Worm (Caenorhabditis elegans) whole organism, young adult: ENCODE results near the gene pap-2.

Experiments
- D2030.7 ChIP-seq: fragments of 200-800 bp; sonication (Bioruptor generic); IDR thresholded peaks from 2 replicates; pipeline ENCODE4 v1.3.6; 2022; ENCODE audit warnings: missing genetic modification reagents, missing genetic modification characterization, missing compliant biosample characterization
- F22D6.2 ChIP-seq: sonication (generic microtip); optimal IDR thresholded peaks from 2 replicates; lab custom pipeline; 2016; ENCODE audit warnings: mild to moderate bottlenecking, missing genetic modification characterization, missing compliant biosample characterization
- F33H1.4 ChIP-seq: fragments of 200-800 bp; sonication (Bioruptor generic); IDR thresholded peaks from 2 replicates; pipeline ENCODE4 v1.3.6; 2022; ENCODE audit warnings: missing genetic modification reagents, missing genetic modification characterization, missing compliant biosample characterization
- F52B5.7 ChIP-seq: sonication (generic microtip); optimal IDR thresholded peaks from 2 replicates; lab custom pipeline; 2016; ENCODE audit warnings: mild to moderate bottlenecking, missing genetic modification characterization, missing compliant biosample characterization
- Y53G8AR.9 ChIP-seq: fragments of 200-800 bp; sonication (Bioruptor generic); conservative IDR thresholded peaks from 2 replicates; pipeline ENCODE4 v1.3.6; 2022; ENCODE audit warnings: missing genetic modification reagents, missing genetic modification characterization, missing compliant biosample characterization
- ama-1 ChIP-seq, 3 experiments: fragments of 150-350 bp in 1 of 3; sonication (generic microtip) in 2 of 3; optimal IDR thresholded peaks; 2 replicates each; lab custom pipeline; 2014 to 2018; ENCODE audit warnings: missing biosample characterization in 2 of 3, missing genetic modification characterization in 2 of 3, missing genetic modification reagents in 2 of 3
- atf-7 ChIP-seq: sonication (generic microtip); optimal IDR thresholded peaks from 2 replicates; lab custom pipeline; 2017; ENCODE audit warnings: mild to moderate bottlenecking, missing genetic modification characterization, missing compliant biosample characterization
- attf-3 ChIP-seq: fragments of 200-800 bp; sonication (Bioruptor generic); conservative IDR thresholded peaks from 2 replicates; pipeline ENCODE4 v1.3.6; 2022; ENCODE audit warnings: missing genetic modification reagents, missing genetic modification characterization, missing compliant biosample characterization
- attf-5 ChIP-seq: fragments of 200-800 bp; sonication (Bioruptor generic); optimal IDR thresholded peaks from 2 replicates; lab custom pipeline; 2018; ENCODE audit warnings: mild to moderate bottlenecking, missing genetic modification characterization, missing compliant biosample characterization
- bed-2 ChIP-seq: fragments of 200-800 bp; sonication (Bioruptor generic); IDR thresholded peaks from 2 replicates; pipeline ENCODE4 v1.3.6; 2022; ENCODE audit warnings: missing genetic modification reagents, missing genetic modification characterization, missing compliant biosample characterization
- ccch-3 ChIP-seq: fragments of 200-800 bp; sonication (Bioruptor generic); optimal IDR thresholded peaks from 2 replicates; lab custom pipeline; 2018; ENCODE audit warnings: mild to moderate bottlenecking, missing genetic modification characterization, missing compliant biosample characterization
- cebp-1 ChIP-seq, 2 experiments: fragments of 200-800 bp in 1 of 2; sonication (Bioruptor generic) in 1 of 2; sonication (generic microtip) in 1 of 2; IDR thresholded peaks in 1 of 2; optimal IDR thresholded peaks in 1 of 2; 2 replicates each; pipeline versions ENCODE4 v1.3.6 to Lab custom; 2017 to 2022; ENCODE audit warnings: missing compliant biosample characterization in 2 of 2, missing genetic modification characterization in 2 of 2, mild to moderate bottlenecking in 1 of 2, missing genetic modification reagents in 1 of 2, moderate library complexity in 1 of 2
- chd-7 ChIP-seq: sonication (generic microtip); optimal IDR thresholded peaks from 2 replicates; lab custom pipeline; 2016; ENCODE audit warnings: mild to moderate bottlenecking, missing genetic modification characterization, moderate library complexity, missing compliant biosample characterization
- dox-1 ChIP-seq: fragments of 200-800 bp; sonication (Bioruptor generic); IDR thresholded peaks from 2 replicates; pipeline ENCODE4 v1.3.6; 2022; ENCODE audit warnings: missing genetic modification reagents, missing genetic modification characterization, missing compliant biosample characterization
- egl-44 ChIP-seq: fragments of 200-800 bp; sonication (Bioruptor generic); IDR thresholded peaks from 2 replicates; pipeline ENCODE4 v1.3.6; 2022; ENCODE audit warnings: missing genetic modification reagents, missing genetic modification characterization, missing compliant biosample characterization
- ets-4 ChIP-seq: fragments of 200-800 bp; sonication (Bioruptor generic); optimal IDR thresholded peaks from 2 replicates; lab custom pipeline; 2018; ENCODE audit warnings: mild to moderate bottlenecking, missing genetic modification characterization, missing compliant biosample characterization
- hlh-12 ChIP-seq: sonication (generic microtip); optimal IDR thresholded peaks from 2 replicates; lab custom pipeline; 2016; ENCODE audit warnings: missing genetic modification characterization, missing compliant biosample characterization
- hmg-1.2 ChIP-seq: fragments of 200-800 bp; sonication (Bioruptor generic); IDR thresholded peaks from 2 replicates; pipeline ENCODE4 v1.3.6; 2022; ENCODE audit warnings: missing genetic modification reagents, missing genetic modification characterization, missing compliant biosample characterization
- let-526 ChIP-seq: fragments of 200-800 bp; sonication (Bioruptor generic); IDR thresholded peaks from 2 replicates; pipeline ENCODE4 v1.3.6; 2022; ENCODE audit warnings: missing genetic modification reagents, missing genetic modification characterization, missing compliant biosample characterization
- let-607 ChIP-seq, 2 experiments: fragments of 200-800 bp in 1 of 2; sonication (Bioruptor generic) in 1 of 2; sonication (generic microtip) in 1 of 2; optimal IDR thresholded peaks; 2 replicates each; lab custom pipeline; 2016 to 2018; ENCODE audit warnings: mild to moderate bottlenecking in 2 of 2, missing compliant biosample characterization in 2 of 2, missing genetic modification characterization in 2 of 2, moderate library complexity in 2 of 2, missing genotype in 1 of 2
- lin-35 ChIP-seq, 3 experiments: fragments of 150-350 bp in 2 of 3; sonication (generic microtip) in 1 of 3; optimal IDR thresholded peaks; 2 replicates each; lab custom pipeline; 2014 to 2018; ENCODE audit warnings: missing biosample characterization in 3 of 3, missing genetic modification characterization in 3 of 3, missing genetic modification reagents in 3 of 3
- lin-40 ChIP-seq: sonication (generic microtip); optimal IDR thresholded peaks from 2 replicates; lab custom pipeline; 2016; ENCODE audit warnings: missing genetic modification characterization, mild to moderate bottlenecking, missing compliant biosample characterization, missing genotype, missing genetic modification reagents
- lin-54 ChIP-seq: fragments of 200-800 bp; sonication (Bioruptor generic); optimal IDR thresholded peaks from 2 replicates; lab custom pipeline; 2018; ENCODE audit warnings: mild to moderate bottlenecking, missing genetic modification characterization, missing compliant biosample characterization
- lsl-1 ChIP-seq: fragments of 200-800 bp; sonication (Bioruptor generic); optimal IDR thresholded peaks from 2 replicates; lab custom pipeline; 2018; ENCODE audit warnings: mild to moderate bottlenecking, missing genetic modification characterization, moderate library complexity, missing compliant biosample characterization
- madf-8 ChIP-seq: fragments of 200-800 bp; sonication (Bioruptor generic); conservative IDR thresholded peaks from 2 replicates; pipeline ENCODE4 v1.3.6; 2022; ENCODE audit warnings: missing genetic modification reagents, missing genetic modification characterization, missing compliant biosample characterization
- mes-4 ChIP-seq: sonication (generic microtip); optimal IDR thresholded peaks from 2 replicates; lab custom pipeline; 2016; ENCODE audit warnings: missing genotype, missing genetic modification characterization, missing compliant biosample characterization
- nfya-1 ChIP-seq: sonication (generic microtip); optimal IDR thresholded peaks from 2 replicates; lab custom pipeline; 2017; ENCODE audit warnings: antibody characterized with exemption, missing compliant biosample characterization, missing genetic modification characterization, borderline replicate concordance; ENCODE audit not compliant: insufficient read depth
- nfyb-1 ChIP-seq: fragments of 200-800 bp; sonication (Bioruptor generic); IDR thresholded peaks from 2 replicates; pipeline ENCODE4 v1.3.6; 2022; ENCODE audit warnings: missing genetic modification reagents, missing genetic modification characterization, missing compliant biosample characterization
- nhr-120 ChIP-seq: fragments of 200-800 bp; sonication (Bioruptor generic); IDR thresholded peaks from 2 replicates; pipeline ENCODE4 v1.3.6; 2022; ENCODE audit warnings: missing genetic modification characterization, missing compliant biosample characterization
- nhr-80 ChIP-seq: sonication (generic microtip); optimal IDR thresholded peaks from 2 replicates; lab custom pipeline; 2016; ENCODE audit warnings: missing genetic modification characterization, missing compliant biosample characterization
- rcor-1 ChIP-seq: fragments of 200-800 bp; sonication (Bioruptor generic); IDR thresholded peaks from 2 replicates; pipeline ENCODE4 v1.3.6; 2022; ENCODE audit warnings: missing genetic modification reagents, missing genetic modification characterization, missing compliant biosample characterization
- rec-8 ChIP-seq, 2 experiments: sonication (generic microtip); optimal IDR thresholded peaks; 2 replicates each; lab custom pipeline; 2016; ENCODE audit warnings: mild to moderate bottlenecking in 2 of 2, missing genetic modification characterization in 2 of 2, missing genetic modification reagents in 2 of 2, missing genotype in 2 of 2, missing biosample characterization in 1 of 2, missing compliant biosample characterization in 1 of 2, moderate library complexity in 1 of 2
- snpc-4 ChIP-seq, 5 experiments: fragments of 150-350 bp in 1 of 5; sonication (generic microtip) in 4 of 5; optimal IDR thresholded peaks; 2 replicates each; lab custom pipeline; 2014 to 2018; ENCODE audit warnings: missing genetic modification characterization in 5 of 5, missing biosample characterization in 3 of 5, antibody characterized with exemption in 2 of 5, mild to moderate bottlenecking in 2 of 5, missing compliant biosample characterization in 2 of 5, missing genotype in 2 of 5, moderate library complexity in 2 of 5, missing genetic modification reagents in 1 of 5
- somi-1 ChIP-seq: fragments of 200-800 bp; sonication (Bioruptor generic); optimal IDR thresholded peaks from 2 replicates; lab custom pipeline; 2018; ENCODE audit warnings: mild to moderate bottlenecking, missing genetic modification characterization, missing compliant biosample characterization
- sptf-2 ChIP-seq: fragments of 200-800 bp; sonication (Bioruptor generic); optimal IDR thresholded peaks from 2 replicates; lab custom pipeline; 2018; ENCODE audit warnings: mild to moderate bottlenecking, missing genetic modification characterization, missing compliant biosample characterization
- tbp1 ChIP-seq: fragments of 200-800 bp; sonication (Bioruptor generic); optimal IDR thresholded peaks from 2 replicates; lab custom pipeline; 2018; ENCODE audit warnings: mild to moderate bottlenecking, missing genetic modification characterization, missing compliant biosample characterization
- unc-62 ChIP-seq: fragments of 150-350 bp; optimal IDR thresholded peaks from 2 replicates; lab custom pipeline; 2014; ENCODE audit warnings: missing biosample characterization, missing genetic modification reagents, missing genetic modification characterization
- xnd-1 ChIP-seq: sonication (generic microtip); optimal IDR thresholded peaks from 2 replicates; lab custom pipeline; 2016; ENCODE audit warnings: missing genotype, missing genetic modification reagents, missing genetic modification characterization, missing compliant biosample characterization
- zim-3 ChIP-seq: sonication (generic microtip); optimal IDR thresholded peaks from 2 replicates; lab custom pipeline; 2017; ENCODE audit warnings: mild to moderate bottlenecking, missing genetic modification characterization, moderate library complexity, missing compliant biosample characterization
- ztf-22 ChIP-seq: fragments of 200-800 bp; sonication (Bioruptor generic); optimal IDR thresholded peaks from 2 replicates; lab custom pipeline; 2018; ENCODE audit warnings: mild to moderate bottlenecking, missing genetic modification characterization, moderate library complexity, missing compliant biosample characterization
- ztf-26 ChIP-seq: sonication (generic microtip); optimal IDR thresholded peaks from 2 replicates; lab custom pipeline; 2017; ENCODE audit warnings: missing genetic modification characterization, missing compliant biosample characterization

Gene pap-2

DNA sequence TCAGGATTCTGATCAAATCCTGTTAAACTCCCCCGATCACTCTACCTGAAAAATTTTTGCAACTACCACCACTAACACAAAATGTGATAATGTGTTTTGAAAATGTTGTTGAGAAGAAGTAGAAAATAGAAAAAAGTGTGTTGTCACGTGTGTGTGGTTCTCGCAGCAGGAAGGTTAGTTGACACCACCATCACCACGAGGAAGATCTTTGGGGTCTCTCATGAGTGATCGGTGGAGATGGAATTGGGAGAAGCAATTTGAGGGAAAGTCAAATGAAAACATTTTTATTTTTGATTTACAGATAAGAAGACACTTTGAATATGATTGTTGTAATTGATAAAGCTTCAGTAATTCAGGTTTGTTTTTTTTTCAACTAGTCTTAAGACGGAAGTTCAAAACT is 7.5 kb downstream of the pap-2 start (continued):
- TF ChIP-seq ztf-22 (GFP tag; lab: Kevin White, UChicago) (no peak), snpc-4 (GFP tag; optimal IDR thresholded peaks at IDR 0.05; lab: Kevin White, UChicago) (no peak), snpc-4 (tag; optimal IDR thresholded peaks at IDR 0.05; lab: Kevin White, UChicago) (no peak), zim-3 (tag; lab: Kevin White, UChicago) (no peak), mes-4 (tag; lab: Kevin White, UChicago) (no peak), F33H1.4 (GFP tag; lab: Robert Waterston, UW) (no peak), lsl-1 (no peak), attf-5 (GFP tag; lab: Kevin White, UChicago) (peak; percentile 22), rec-8 (tag; optimal IDR thresholded peaks at IDR 0.05; lab: Kevin White, UChicago) (no peak), rcor-1 (no peak), nhr-120 (GFP tag; lab: Robert Waterston, UW) (no peak), nfya-1 (no peak), bed-2 (GFP tag; lab: Robert Waterston, UW) (no peak), F52B5.7 (tag; lab: Kevin White, UChicago) (no peak), let-526 (GFP tag; lab: Robert Waterston, UW) (no peak), madf-8 (GFP tag; lab: Robert Waterston, UW) (no peak), attf-3 (no peak), cebp-1 (GFP tag; IDR thresholded peaks at IDR 0.05; lab: Robert Waterston, UW) (0 out of 2 replicates have a peak, but pooled peaks have one; percentile 14), cebp-1 (tag; optimal IDR thresholded peaks at IDR 0.05; lab: Kevin White, UChicago) (peak; percentile 47), unc-62 (peak; percentile 39)

DNA sequence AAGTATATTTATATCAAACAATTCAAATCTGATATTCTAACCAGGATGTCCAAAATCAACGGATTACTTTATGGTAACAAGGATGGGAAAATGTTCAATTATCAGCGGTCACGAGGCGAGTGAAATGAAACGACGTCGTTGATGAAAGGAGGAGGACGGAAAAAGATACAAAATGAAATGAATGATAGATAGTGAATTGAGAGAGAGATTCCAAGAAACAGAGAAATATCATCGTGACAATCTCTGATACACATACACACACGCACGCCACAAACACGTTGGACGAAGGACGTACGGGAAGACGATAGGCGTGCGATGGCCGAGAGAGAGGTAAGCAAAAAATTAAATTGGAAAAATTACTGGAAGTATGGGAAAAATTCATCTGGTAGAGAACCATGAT is 8.1 kb downstream of the pap-2 start:
- TF ChIP-seq lin-54 (GFP tag; lab: Kevin White, UChicago) (peak; percentile 9), hlh-12 (tag; lab: Kevin White, UChicago) (no peak), dox-1 (GFP tag; lab: Robert Waterston, UW) (0 out of 2 replicates have a peak, but pooled peaks have one; percentile 21), let-607 (tag; optimal IDR thresholded peaks at IDR 0.05; lab: Kevin White, UChicago) (peak; percentile 74 to 83), cebp-1 (GFP tag; IDR thresholded peaks at IDR 0.05; lab: Robert Waterston, UW) (no peak), cebp-1 (tag; optimal IDR thresholded peaks at IDR 0.05; lab: Kevin White, UChicago) (peak; percentile 33), somi-1 (GFP tag; lab: Kevin White, UChicago) (peak; percentile 64), D2030.7 (GFP tag; lab: Robert Waterston, UW) (no peak), Y53G8AR.9 (0 out of 2 replicates have a peak, but pooled peaks have one; percentile 23), tbp1 (GFP tag; lab: Kevin White, UChicago) (peak; percentile 29), nfyb-1 (GFP tag; lab: Robert Waterston, UW) (no peak; the same call in 1 of the 2 replicates), atf-7 (peak; percentile 43), ama-1 (optimal IDR thresholded peaks at IDR 0.05; lab: Kevin White, UChicago) (peak; percentile 84), ama-1 (GFP tag; optimal IDR thresholded peaks at IDR 0.05; lab: Kevin White, UChicago) (no peak), lin-35 (GFP tag; optimal IDR thresholded peaks at IDR 0.05; lab: Kevin White, UChicago) (peak in 1 of 3 experiments; percentile 11), egl-44 (GFP tag; lab: Robert Waterston, UW) (0 out of 2 replicates have a peak, but pooled peaks have one; percentile 42), F22D6.2 (peak; percentile 59), xnd-1 (tag; lab: Kevin White, UChicago) (no peak), chd-7 (peak; percentile 49), lin-40 (tag; lab: Kevin White, UChicago) (peak; percentile 58), ztf-26 (tag; lab: Kevin White, UChicago) (peak; percentile 50), sptf-2 (no peak), ets-4 (GFP tag; lab: Kevin White, UChicago) (peak; percentile 17), nhr-80 (tag; lab: Kevin White, UChicago) (peak; percentile 83), ztf-22 (GFP tag; lab: Kevin White, UChicago) (peak; percentile 26), ccch-3 (no peak), hmg-1.2 (GFP tag; lab: Robert Waterston, UW) (0 out of 2 replicates have a peak, but pooled peaks have one; percentile 15)
